Worm (Caenorhabditis elegans) whole organism, late embryonic: ENCODE data around the gene C16C8.11.

Source experiments
- Y22D7AL.16 ChIP-seq: sonication (generic microtip); optimal IDR thresholded peaks from 2 replicates; lab custom pipeline; 2016; ENCODE audit warnings: missing genetic modification characterization, missing compliant biosample characterization
- ahr-1 ChIP-seq: sonication (generic microtip); optimal IDR thresholded peaks from 2 replicates; lab custom pipeline; 2016; ENCODE audit warnings: missing genetic modification characterization, missing compliant biosample characterization
- ceh-14 ChIP-seq: sonication (generic microtip); optimal IDR thresholded peaks from 2 replicates; lab custom pipeline; 2016; ENCODE audit warnings: missing genotype, missing genetic modification characterization, missing compliant biosample characterization
- ceh-18 ChIP-seq: sonication (generic microtip); optimal IDR thresholded peaks from 2 replicates; lab custom pipeline; 2016; ENCODE audit warnings: missing genetic modification characterization, missing compliant biosample characterization
- ceh-19 ChIP-seq: fragments of 200-800 bp; sonication (Bioruptor generic); optimal IDR thresholded peaks from 2 replicates; lab custom pipeline; 2018; ENCODE audit warnings: mild to moderate bottlenecking, missing genetic modification characterization, missing compliant biosample characterization
- ceh-22 ChIP-seq: sonication (generic microtip); optimal IDR thresholded peaks from 2 replicates; lab custom pipeline; 2017; ENCODE audit warnings: missing biosample characterization, missing genetic modification characterization
- ceh-30 ChIP-seq: fragments of 150-350 bp; optimal IDR thresholded peaks from 2 replicates; lab custom pipeline; 2014; ENCODE audit warnings: missing biosample characterization, missing genetic modification characterization
- ceh-31 ChIP-seq: sonication (generic microtip); optimal IDR thresholded peaks from 2 replicates; lab custom pipeline; 2016; ENCODE audit warnings: missing genetic modification characterization, missing compliant biosample characterization
- ceh-34 ChIP-seq: sonication (generic microtip); optimal IDR thresholded peaks from 2 replicates; lab custom pipeline; 2016; ENCODE audit warnings: mild to moderate bottlenecking, missing genetic modification characterization, missing compliant biosample characterization
- dmd-4 ChIP-seq: sonication (generic microtip); optimal IDR thresholded peaks from 2 replicates; lab custom pipeline; 2016; ENCODE audit warnings: borderline replicate concordance, missing genetic modification characterization, missing compliant biosample characterization
- dve-1 ChIP-seq: sonication (generic microtip); optimal IDR thresholded peaks from 2 replicates; lab custom pipeline; 2017; ENCODE audit warnings: antibody characterized with exemption, mild to moderate bottlenecking, missing genetic modification characterization, missing compliant biosample characterization
- elt-2 ChIP-seq: sonication (generic microtip); optimal IDR thresholded peaks from 2 replicates; lab custom pipeline; 2016; ENCODE audit warnings: missing genetic modification reagents, missing genetic modification characterization, missing compliant biosample characterization
- elt-4 ChIP-seq: sonication (generic microtip); optimal IDR thresholded peaks from 2 replicates; lab custom pipeline; 2016; ENCODE audit warnings: missing genetic modification characterization, missing compliant biosample characterization
- ets-4 ChIP-seq: sonication (generic microtip); optimal IDR thresholded peaks from 2 replicates; lab custom pipeline; 2016; ENCODE audit warnings: missing genetic modification characterization, missing compliant biosample characterization
- eyg-1 ChIP-seq: sonication (generic microtip); optimal IDR thresholded peaks from 2 replicates; lab custom pipeline; 2016; ENCODE audit warnings: missing genotype, missing genetic modification characterization, missing compliant biosample characterization
- fax-1 ChIP-seq: sonication (generic microtip); optimal IDR thresholded peaks from 2 replicates; lab custom pipeline; 2016; ENCODE audit warnings: missing genotype, missing genetic modification characterization, missing compliant biosample characterization
- hlh-30 ChIP-seq: sonication (generic microtip); optimal IDR thresholded peaks from 2 replicates; lab custom pipeline; 2017; ENCODE audit warnings: antibody characterized with exemption, missing genetic modification characterization, missing compliant biosample characterization; ENCODE audit not compliant: insufficient read depth
- hlh-8 ChIP-seq: sonication (generic microtip); optimal IDR thresholded peaks from 2 replicates; lab custom pipeline; 2016; ENCODE audit warnings: missing genotype, missing genetic modification characterization, missing compliant biosample characterization
- madf-2 ChIP-seq: sonication (generic microtip); optimal IDR thresholded peaks from 2 replicates; lab custom pipeline; 2017; ENCODE audit warnings: missing genetic modification characterization, missing compliant biosample characterization
- mec-3 ChIP-seq: sonication (generic microtip); optimal IDR thresholded peaks from 2 replicates; lab custom pipeline; 2016; ENCODE audit warnings: borderline replicate concordance, missing genetic modification characterization, missing compliant biosample characterization
- pax-1 ChIP-seq: fragments of 150-350 bp; optimal IDR thresholded peaks from 2 replicates; lab custom pipeline; 2014; ENCODE audit warnings: missing biosample characterization, missing genetic modification characterization
- pha-4 ChIP-seq: fragments of 150-350 bp; optimal IDR thresholded peaks from 2 replicates; lab custom pipeline; 2018; ENCODE audit warnings: missing biosample characterization, missing genetic modification reagents, missing genetic modification characterization
- pros-1 ChIP-seq: fragments of 150-350 bp; optimal IDR thresholded peaks from 2 replicates; lab custom pipeline; 2014; ENCODE audit warnings: missing biosample characterization, missing genetic modification reagents, missing genetic modification characterization
- sdc-2 ChIP-seq: sonication (generic microtip); optimal IDR thresholded peaks from 2 replicates; lab custom pipeline; 2016; ENCODE audit warnings: missing genotype, missing genetic modification characterization, missing compliant biosample characterization
- syd-9 ChIP-seq: sonication (generic microtip); optimal IDR thresholded peaks from 2 replicates; lab custom pipeline; 2016; ENCODE audit warnings: mild to moderate bottlenecking, missing genetic modification characterization, moderate library complexity, missing compliant biosample characterization
- ttx-3 ChIP-seq: sonication (generic microtip); optimal IDR thresholded peaks from 2 replicates; lab custom pipeline; 2016; ENCODE audit warnings: missing genetic modification reagents, missing genetic modification characterization, missing compliant biosample characterization
- unc-3 ChIP-seq, 2 experiments: fragments of 200-800 bp in 1 of 2; sonication (Bioruptor generic) in 1 of 2; sonication (generic microtip) in 1 of 2; conservative IDR thresholded peaks in 1 of 2; optimal IDR thresholded peaks in 1 of 2; 2 replicates each; pipeline versions ENCODE4 v1.3.6 to Lab custom; 2016 to 2022; ENCODE audit warnings: missing compliant biosample characterization in 2 of 2, missing genetic modification characterization in 2 of 2, missing genetic modification reagents in 1 of 2
- unc-42 ChIP-seq: sonication (generic microtip); optimal IDR thresholded peaks from 2 replicates; lab custom pipeline; 2016; ENCODE audit warnings: missing genotype, missing genetic modification characterization, missing compliant biosample characterization
- unc-55 ChIP-seq: sonication (generic microtip); optimal IDR thresholded peaks from 2 replicates; lab custom pipeline; 2017; ENCODE audit warnings: missing biosample characterization, missing genetic modification reagents, missing genetic modification characterization
- zip-5 ChIP-seq: sonication (generic microtip); optimal IDR thresholded peaks from 2 replicates; lab custom pipeline; 2016; ENCODE audit warnings: missing genetic modification characterization, missing compliant biosample characterization

Gene C16C8.11

DNA sequence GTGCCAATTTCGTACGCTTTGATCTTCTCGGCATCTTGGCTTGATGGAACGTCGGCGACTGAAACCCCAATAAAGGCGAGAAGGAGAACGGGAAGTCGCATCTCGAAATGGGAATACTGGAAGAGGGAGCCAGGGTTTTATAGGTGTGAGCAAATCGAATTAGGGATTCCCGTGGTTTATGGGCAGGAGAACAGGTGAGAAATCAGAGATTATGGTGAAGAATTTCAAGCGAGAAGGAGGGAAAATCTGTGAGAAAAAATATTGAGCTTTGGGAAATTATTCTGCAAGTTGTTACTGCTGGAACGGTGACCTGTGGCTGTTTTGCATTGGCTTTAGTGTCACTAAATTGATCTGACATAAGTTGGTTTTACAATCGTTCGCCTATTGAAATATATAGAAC, 18.1 kb downstream of the C16C8.11 start, which contains the start of gene Y49F6B.13:
Y49F6B.13 (minus strand) TSS at position 101 of the 400 bp plus-strand sequence.
- TF ChIP-seq ets-4 (tag; lab: Kevin White, UChicago), result no peak
- no peak for TF ChIP-seq ceh-22 (tag; lab: Kevin White, UChicago)
- TF ChIP-seq ahr-1 (tag; lab: Kevin White, UChicago), result no peak
- no peak for TF ChIP-seq mec-3 (tag; lab: Kevin White, UChicago)
- no peak for TF ChIP-seq elt-2
- no peak for TF ChIP-seq zip-5 (tag; lab: Kevin White, UChicago)
- no peak for TF ChIP-seq ttx-3 (tag; lab: Kevin White, UChicago)
- no peak for TF ChIP-seq unc-42
- no peak for TF ChIP-seq elt-4 (tag; lab: Kevin White, UChicago)
- TF ChIP-seq eyg-1 (tag; lab: Kevin White, UChicago), result no peak
- TF ChIP-seq madf-2 (tag; lab: Kevin White, UChicago), result no peak
- TF ChIP-seq ceh-14 (tag; lab: Kevin White, UChicago), result no peak
- TF ChIP-seq unc-55, result no peak
- TF ChIP-seq dmd-4 (tag; lab: Kevin White, UChicago), result no peak
- TF ChIP-seq ceh-19 (GFP tag; lab: Kevin White, UChicago), result no peak
- no peak for TF ChIP-seq pax-1 (tag; lab: Kevin White, UChicago)
- TF ChIP-seq unc-3 (GFP tag; conservative IDR thresholded peaks at IDR 0.05; lab: Robert Waterston, UW), result no peak
- TF ChIP-seq unc-3 (tag; optimal IDR thresholded peaks at IDR 0.05; lab: Kevin White, UChicago), result no peak

DNA sequence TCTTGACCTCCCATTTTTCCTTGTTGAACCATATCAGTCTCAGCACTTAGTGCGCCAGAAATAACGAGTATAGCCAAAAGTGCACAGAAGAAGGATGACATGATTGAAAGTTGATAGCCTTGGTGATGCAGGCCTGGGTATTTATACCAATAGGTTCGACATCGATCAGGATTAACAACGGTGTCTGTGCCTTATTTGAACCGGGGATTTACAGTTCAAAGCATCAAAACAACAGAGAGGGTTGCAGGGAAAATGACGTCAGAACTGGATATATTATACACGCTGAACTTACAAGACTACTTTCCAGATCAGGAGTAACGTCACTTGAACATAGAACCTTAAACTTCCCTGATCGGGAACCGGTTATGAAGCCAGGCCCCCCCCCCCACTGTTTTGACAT, 18.8 kb downstream of the C16C8.11 start, which contains the start of gene Y49F6B.12:
Y49F6B.12 (minus strand) TSS at position 101 of the 400 bp plus-strand sequence.
- TF ChIP-seq ceh-31 (tag; lab: Kevin White, UChicago) (no peak), elt-4 (tag; lab: Kevin White, UChicago) (no peak), ceh-18 (tag; lab: Kevin White, UChicago) (no peak), ceh-19 (GFP tag; lab: Kevin White, UChicago) (no peak), fax-1 (tag; lab: Kevin White, UChicago) (no peak), Y22D7AL.16 (tag; lab: Kevin White, UChicago) (no peak), pha-4 (no peak), hlh-30 (no peak)

DNA sequence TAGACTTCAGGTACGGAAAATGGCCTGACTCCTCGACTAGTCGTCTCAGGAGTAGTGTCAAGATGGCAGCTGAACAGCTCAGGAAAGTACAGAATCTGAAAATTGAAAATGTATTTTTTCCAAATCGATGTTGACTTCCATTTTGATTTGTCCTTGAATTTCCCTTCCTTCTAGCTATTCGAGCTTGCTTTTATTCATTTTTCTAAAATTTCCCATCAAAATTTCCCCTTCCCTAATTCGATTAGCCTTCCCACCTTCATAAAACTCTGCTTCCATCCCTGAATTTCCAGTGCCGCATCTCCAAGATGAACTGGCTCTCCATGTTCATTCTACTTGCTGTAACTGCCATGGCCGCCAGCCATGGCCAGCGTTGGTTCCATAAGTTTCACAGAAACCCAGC, 19.3 kb downstream of the C16C8.11 start, which contains the start of gene Y49F6B.6:
Y49F6B.6 (plus strand) TSS at position 301 of the 400 bp plus-strand sequence.
- TF ChIP-seq sdc-2 (tag; lab: Kevin White, UChicago), result no peak

DNA sequence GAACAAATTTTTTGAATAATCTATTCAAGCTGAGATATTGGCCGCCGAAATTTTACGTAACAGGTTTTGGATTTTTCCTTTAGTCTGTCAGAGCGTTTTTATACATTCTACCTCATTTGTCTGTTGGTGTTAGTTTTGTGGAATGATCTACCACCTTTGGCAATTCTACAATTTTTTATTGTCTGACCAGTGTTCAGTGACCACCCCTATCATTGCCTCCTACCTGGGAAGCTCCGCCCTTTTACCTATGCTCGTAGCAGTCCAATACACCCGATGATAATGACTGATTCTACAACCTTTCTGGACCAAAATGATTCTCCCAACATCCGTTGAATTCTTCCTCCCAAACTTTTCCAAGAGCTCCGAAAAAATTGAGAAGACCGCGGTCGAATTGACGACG, 20.2 kb downstream of the C16C8.11 start, which contains the start of gene sdz-32:
sdz-32 (plus strand) TSS at position 301 of the 400 bp plus-strand sequence.
- TF ChIP-seq fax-1 (tag; lab: Kevin White, UChicago) (no peak), unc-42 (no peak), ceh-34 (tag; lab: Kevin White, UChicago) (no peak), pros-1 (tag; lab: Kevin White, UChicago) (no peak), ceh-30 (tag; lab: Kevin White, UChicago) (no peak), Y22D7AL.16 (tag; lab: Kevin White, UChicago) (no peak)
- TF ChIP-seq, all 69 proteins: peak for 0

DNA sequence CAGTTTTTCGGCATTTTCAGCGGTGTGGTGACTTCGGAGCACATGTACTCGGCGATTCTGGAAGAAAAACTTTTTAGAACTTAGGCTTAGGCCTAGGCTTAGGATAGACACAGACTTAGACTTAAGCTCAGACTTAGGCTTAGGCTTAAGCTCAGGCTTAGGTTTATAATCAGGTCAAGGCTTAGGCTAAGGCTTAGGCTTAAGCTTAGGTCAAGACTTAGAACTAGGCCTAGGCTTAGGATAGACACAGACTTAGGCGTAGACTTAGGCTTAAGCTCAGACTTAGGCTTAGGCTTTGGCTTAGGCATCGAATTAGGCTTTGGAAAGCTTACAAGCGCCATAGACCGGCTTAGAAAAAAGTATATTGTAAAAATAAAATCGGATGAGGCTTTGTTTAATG, 23.0 kb downstream of the C16C8.11 start:
- peak; percentile 62 for TF ChIP-seq dve-1 (tag; lab: Kevin White, UChicago)
- TF ChIP-seq syd-9 (tag; lab: Kevin White, UChicago), result no peak

DNA sequence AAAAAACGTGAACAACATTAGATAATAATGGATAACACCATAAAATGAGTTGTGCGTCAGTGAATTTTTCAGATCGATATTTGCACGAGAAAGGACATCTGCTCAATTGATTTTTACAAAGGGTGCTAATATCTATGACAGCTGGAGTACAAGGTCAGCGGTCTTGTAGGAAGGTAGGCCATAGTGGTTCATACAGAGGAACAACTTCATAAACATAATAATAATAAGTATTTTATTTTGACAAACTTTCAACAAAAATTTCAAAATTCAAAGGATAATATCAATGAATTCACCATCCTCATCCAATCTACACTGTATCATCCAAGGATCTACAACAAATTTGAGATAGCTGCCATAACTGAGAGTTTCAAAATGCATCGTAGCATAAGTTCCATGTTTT, 23.7 kb downstream of the C16C8.11 start, which contains the start of gene fbxb-104:
fbxb-104 (minus strand) TSS at position 101 of the 400 bp plus-strand sequence.
- TF ChIP-seq hlh-8 (tag; lab: Kevin White, UChicago), result no peak
- no peak for TF ChIP-seq unc-3 (GFP tag; conservative IDR thresholded peaks at IDR 0.05; lab: Robert Waterston, UW)
- no peak for TF ChIP-seq unc-3 (tag; optimal IDR thresholded peaks at IDR 0.05; lab: Kevin White, UChicago)
